Fruit fly (Drosophila melanogaster): ENCODE results near the gene Tektin-C.
A peak's percentile ranks its signal among the peaks of the same experiment; 100 is the strongest.

Gene Tektin-C

DNA sequence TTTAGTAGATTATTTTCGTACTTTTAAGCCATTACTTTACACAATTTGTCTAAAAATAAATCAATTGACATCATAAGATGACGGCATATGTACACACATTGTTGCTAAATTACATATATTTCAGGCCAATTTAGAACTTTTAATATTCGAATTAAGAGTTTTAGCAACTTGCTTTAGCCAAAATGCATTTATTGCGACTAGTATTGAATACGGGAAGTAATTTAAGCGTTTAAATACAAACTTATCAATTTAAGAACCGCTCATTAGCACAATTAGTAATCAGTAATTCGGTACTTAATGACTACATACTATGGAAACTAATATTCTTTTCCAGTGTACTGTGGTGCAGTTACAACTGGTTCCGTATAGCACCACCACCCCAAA lies 12.8 kb upstream of the Tektin-C start (continued):
- TF ChIP-seq grau (tag; optimal IDR thresholded peaks at IDR 0.05) = peak; percentile 18
- no peak for TF ChIP-seq CHES-1-like (GFP tag; optimal IDR thresholded peaks at IDR 0.05)
- no peak for TF ChIP-seq CG10147 (GFP tag; optimal IDR thresholded peaks at IDR 0.05)
- peak; percentile 71 for TF ChIP-seq CG2678 (tag; optimal IDR thresholded peaks at IDR 0.05)
- TF ChIP-seq CG8388 (GFP tag; optimal IDR thresholded peaks at IDR 0.05) = no peak
- no peak for TF ChIP-seq pfk (GFP tag; optimal IDR thresholded peaks at IDR 0.05)
- TF ChIP-seq Trl (optimal IDR thresholded peaks at IDR 0.05) = no peak
- no peak for TF ChIP-seq Trl (GFP tag; optimal IDR thresholded peaks at IDR 0.05)
- peak; percentile 49 for TF ChIP-seq CG6689 (GFP tag; IDR thresholded peaks at IDR 0.05)
- no peak for TF ChIP-seq CG7745 (tag; optimal IDR thresholded peaks at IDR 0.05)
- TF ChIP-seq scrt (GFP tag; optimal IDR thresholded peaks at IDR 0.05) = no peak
- TF ChIP-seq CG4282 (GFP tag; optimal IDR thresholded peaks at IDR 0.05) = no peak
- TF ChIP-seq ro (GFP tag; IDR thresholded peaks at IDR 0.05) = no peak
- TF ChIP-seq h (optimal IDR thresholded peaks at IDR 0.05) = no peak
- TF ChIP-seq CG15269 (tag; optimal IDR thresholded peaks at IDR 0.05) = peak; percentile 30
- TF ChIP-seq CG31224 (GFP tag; IDR thresholded peaks at IDR 0.05) = no peak
- no peak for TF ChIP-seq Dip2 (GFP tag; IDR thresholded peaks at IDR 0.05)
- TF ChIP-seq Hr51 (GFP tag; optimal IDR thresholded peaks at IDR 0.05) = peak in 1 of 2 experiments; percentile 48
- peak; percentile 25 for TF ChIP-seq CG11723 (GFP tag; optimal IDR thresholded peaks at IDR 0.05)
- TF ChIP-seq CG33557 (GFP tag; optimal IDR thresholded peaks at IDR 0.05) = no peak
- TF ChIP-seq GATAe (GFP tag; conservative IDR thresholded peaks at IDR 0.05) = no peak
- peak; percentile 42 for TF ChIP-seq Oli (tag; optimal IDR thresholded peaks at IDR 0.05)
- TF ChIP-seq CG8359 (GFP tag; optimal IDR thresholded peaks at IDR 0.05; ENCODE audit: borderline replicate concordance) = no peak
- TF ChIP-seq CG11504 (tag; optimal IDR thresholded peaks at IDR 0.05) = peak; percentile 64
- no peak for TF ChIP-seq wek (GFP tag; optimal IDR thresholded peaks at IDR 0.05)
- peak; percentile 57 for TF ChIP-seq sens (GFP tag)
- TF ChIP-seq Sox102F (GFP tag; optimal IDR thresholded peaks at IDR 0.05) = peak; percentile 45
- peak; percentile 3 for TF ChIP-seq CG12659 (GFP tag; optimal IDR thresholded peaks at IDR 0.05)
- no peak for TF ChIP-seq vvl (GFP tag; IDR thresholded peaks at IDR 0.05)
- no peak for TF ChIP-seq CG3995 (GFP tag; optimal IDR thresholded peaks at IDR 0.05)
- TF ChIP-seq Blimp-1 (GFP tag; optimal IDR thresholded peaks at IDR 0.05) = no peak
- TF ChIP-seq CG3407 (GFP tag; optimal IDR thresholded peaks at IDR 0.05) = no peak
- TF ChIP-seq CG3847 (GFP tag; IDR thresholded peaks at IDR 0.05) = no peak
- no peak for TF ChIP-seq CG2889 (GFP tag; IDR thresholded peaks at IDR 0.05)
- TF ChIP-seq bsh (GFP tag; optimal IDR thresholded peaks at IDR 0.05) = peak in 1 of 2 experiments; percentile 29
- no peak for TF ChIP-seq CG9876 (GFP tag; optimal IDR thresholded peaks at IDR 0.05)
- no peak for TF ChIP-seq dm (GFP tag; optimal IDR thresholded peaks at IDR 0.05)
- no peak for TF ChIP-seq unpg (GFP tag; optimal IDR thresholded peaks at IDR 0.05)
- TF ChIP-seq CG9437 (GFP tag; optimal IDR thresholded peaks at IDR 0.05) = peak; percentile 24
- peak; percentile 71 for TF ChIP-seq gem (tag; optimal IDR thresholded peaks at IDR 0.05)
- no peak for TF ChIP-seq kni (GFP tag; optimal IDR thresholded peaks at IDR 0.05)
- TF ChIP-seq gt (GFP tag; IDR thresholded peaks at IDR 0.05) = no peak
- no peak for TF ChIP-seq Gug (GFP tag; IDR thresholded peaks at IDR 0.05)
- peak in 1 of 3 experiments; percentile 48 for TF ChIP-seq lola (GFP tag; optimal IDR thresholded peaks at IDR 0.05)
- TF ChIP-seq CG1233 (GFP tag; optimal IDR thresholded peaks at IDR 0.05) = peak; percentile 44
- peak; percentile 42; the same call in 2 of the 3 replicates for TF ChIP-seq row (GFP tag; IDR thresholded peaks at IDR 0.05)
- TF ChIP-seq Bgb (GFP tag; IDR thresholded peaks at IDR 0.05; ENCODE audit: partially characterized antibody) = no peak
- TF ChIP-seq z (GFP tag; IDR thresholded peaks at IDR 0.05) = no peak
- TF ChIP-seq salm (tag; optimal IDR thresholded peaks at IDR 0.05) = no peak
- TF ChIP-seq Antp (GFP tag; optimal IDR thresholded peaks at IDR 0.05) = no peak
- TF ChIP-seq her (GFP tag; optimal IDR thresholded peaks at IDR 0.05) = no peak

Measured in whole organism, embryonic.